Worm (Caenorhabditis elegans): Measurements from ENCODE around the gene R07B7.9.

- TF ChIP-seq elt-1 (tag; optimal IDR thresholded peaks at IDR 0.05) (no peak), zag-1 (tag; optimal IDR thresholded peaks at IDR 0.05) (no peak), lin-13 (GFP tag; optimal IDR thresholded peaks at IDR 0.05) (no peak), dmd-4 (tag; optimal IDR thresholded peaks at IDR 0.05) (no peak), snpc-4 (tag; optimal IDR thresholded peaks at IDR 0.05) (no peak)
Observed at ce11 chrV:12098123-12098522, 17.9 kb upstream of the R07B7.9 start, which contains the start of gene nhr-209.

Measured in whole organism, L2 larva.